Fruit fly (Drosophila melanogaster) whole organism, adult: Measurements from ENCODE around the gene PH4alphaNE1.

Source experiments
- CG1620 ChIP-seq: fragments of 200-800 bp; sonication (Bioruptor generic); optimal IDR thresholded peaks from 2 replicates; lab custom pipeline; 2016; ENCODE audit warnings: missing biosample characterization, missing genetic modification characterization
- CG5204 ChIP-seq: fragments of 200-800 bp; sonication (Bioruptor generic); optimal IDR thresholded peaks from 2 replicates; lab custom pipeline; 2016; ENCODE audit warnings: missing biosample characterization, missing genetic modification characterization
- cic ChIP-seq: fragments of 200-800 bp; sonication (Bioruptor generic); optimal IDR thresholded peaks from 2 replicates; lab custom pipeline; 2017; ENCODE audit warnings: missing biosample characterization, mild to moderate bottlenecking, missing genetic modification characterization, moderate library complexity
- ovo ChIP-seq: fragments of 200-800 bp; sonication (Bioruptor generic); optimal IDR thresholded peaks from 2 replicates; lab custom pipeline; 2016; ENCODE audit warnings: missing biosample characterization, missing genetic modification characterization

dm6 chr3R:30503406-30503805, 3.3 kb upstream of the PH4alphaNE1 start, which contains the start of gene CG31371:
- TF ChIP-seq ovo (GFP tag; lab: Kevin White, UChicago), result no peak
- TF ChIP-seq CG1620 (GFP tag; lab: Kevin White, UChicago), result no peak
- no peak for TF ChIP-seq CG5204 (GFP tag; lab: Kevin White, UChicago)
- TF ChIP-seq cic (GFP tag; lab: Kevin White, UChicago), result no peak
